Fruit fly (Drosophila melanogaster) S2 (cell line): ENCODE measurements around the gene CG13065.

Experiments
- CG8478 ChIP-seq: fragments of >200 bp; optimal IDR thresholded peaks from 2 replicates; lab custom pipeline; 2018
- CTCF ChIP-seq, 2 experiments: fragments of >200 bp; optimal IDR thresholded peaks; 2 replicates each; lab custom pipeline; 2018

Gene CG13065

dm6 chr3L:16269092-16269491 is 8.1 kb upstream of the CG13065 start, which contains the start of gene CG13068:
Gene CG13068, plus strand, starts transcription at chr3L:16269392.
- TF ChIP-seq CTCF (optimal IDR thresholded peaks at IDR 0.05; lab: Kevin White, UChicago): no peak
- TF ChIP-seq CG8478 (lab: Kevin White, UChicago): no peak

dm6 chr3L:16270802-16271332 is 6.4 kb upstream of the CG13065 start, which contains the start of the genes CG34248 and CG13067:
Gene CG34248, minus strand, starts transcription at chr3L:16270902.
Gene CG13067, plus strand, starts transcription at chr3L:16271282.
- no peak for TF ChIP-seq CTCF (optimal IDR thresholded peaks at IDR 0.05; lab: Kevin White, UChicago)
- no peak for TF ChIP-seq CG8478 (lab: Kevin White, UChicago)

DNA sequence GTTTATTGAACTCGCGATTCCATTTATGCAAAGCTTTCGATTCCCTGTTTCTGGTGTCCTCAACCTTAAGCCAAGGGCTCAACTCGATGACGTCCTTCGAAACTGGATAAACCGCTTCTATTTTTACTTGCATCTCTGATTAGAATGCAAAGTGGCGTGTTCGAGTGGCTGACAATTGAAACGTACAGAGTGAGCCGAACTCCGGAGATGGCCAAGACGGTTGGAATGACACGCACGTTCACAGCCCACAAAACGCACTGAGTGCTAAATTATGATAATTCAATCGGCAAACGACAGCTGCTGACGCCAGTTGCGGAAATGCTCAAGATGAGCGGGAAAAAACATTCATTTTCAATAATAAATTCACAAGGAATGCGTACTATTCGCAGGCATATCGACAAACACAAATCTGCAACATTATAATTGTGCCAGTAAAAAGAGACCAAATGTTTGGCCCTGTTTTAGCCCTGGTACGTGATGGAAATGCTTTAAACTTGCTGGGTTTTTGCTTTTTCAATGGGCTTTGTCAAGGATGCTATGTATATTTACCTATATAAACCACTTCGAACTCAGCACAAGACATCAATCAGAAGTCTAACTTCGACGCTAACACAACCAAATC is 4.8 kb upstream of the CG13065 start, which contains the start of gene CG13066:
Gene CG13066 (plus strand): TSS at position 572 of the 622 bp plus-strand sequence.
- TF ChIP-seq CTCF (optimal IDR thresholded peaks at IDR 0.05; lab: Kevin White, UChicago) (no peak), CG8478 (lab: Kevin White, UChicago) (no peak)

DNA sequence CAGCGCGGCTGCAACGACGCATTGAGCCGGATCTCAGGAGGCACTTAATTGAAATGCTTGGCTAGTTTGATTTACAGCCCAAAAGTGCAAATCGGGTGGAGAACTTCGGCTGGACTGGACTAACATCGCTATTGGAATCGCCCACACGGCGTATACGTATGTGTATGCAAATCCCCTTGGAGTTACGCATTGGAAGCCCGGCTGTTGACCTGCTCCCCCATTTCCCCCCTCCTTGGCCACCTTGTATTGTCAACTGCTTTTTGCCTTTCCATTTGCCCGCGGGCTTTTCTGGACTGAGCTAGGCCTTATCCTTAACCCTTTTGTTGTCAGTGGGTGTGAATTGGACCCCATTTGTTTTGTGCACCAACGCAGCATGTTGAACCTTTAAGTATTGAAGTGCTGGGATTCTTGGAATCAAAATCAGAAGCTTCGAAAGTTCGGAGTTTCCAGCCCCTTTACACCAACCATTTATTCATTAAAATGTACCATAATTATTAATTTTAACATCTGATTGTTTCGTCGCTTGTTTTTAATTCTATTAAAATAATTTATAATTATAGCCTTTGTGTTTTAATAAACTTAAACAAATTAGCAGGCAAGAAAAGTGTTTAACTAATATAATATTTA is 1.7 kb upstream of the CG13065 start:
- TF ChIP-seq CG8478 (lab: Kevin White, UChicago): no peak
- TF ChIP-seq CTCF (optimal IDR thresholded peaks at IDR 0.05; lab: Kevin White, UChicago): no peak

DNA sequence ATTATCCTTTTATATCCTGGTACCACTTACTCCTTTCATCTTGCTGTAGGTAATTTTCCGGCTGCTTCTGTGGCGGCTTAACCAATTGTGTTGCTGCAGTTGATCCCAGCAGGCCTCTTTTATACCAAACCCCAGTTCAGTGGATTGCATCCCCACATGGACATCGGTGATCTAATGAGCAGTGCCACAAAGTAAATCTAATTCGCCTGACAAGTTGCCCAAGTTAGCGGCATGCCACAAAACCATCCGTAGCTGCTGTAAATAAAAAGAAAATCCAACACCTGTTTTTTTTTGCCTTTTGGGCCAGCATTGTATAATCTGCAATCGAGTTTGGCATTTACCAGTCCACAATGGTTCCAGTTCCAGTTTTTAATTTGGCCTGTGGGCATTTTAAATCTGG is 1.9 kb downstream of the CG13065 start, which contains the start of gene CG13050:
Gene CG13050 (minus strand): TSS at position 101 of the 400 bp plus-strand sequence.
- TF ChIP-seq CG8478 (lab: Kevin White, UChicago) (no peak), CTCF (optimal IDR thresholded peaks at IDR 0.05; lab: Kevin White, UChicago) (no peak)

- no peak for TF ChIP-seq CG8478 (lab: Kevin White, UChicago)
- TF ChIP-seq CTCF (optimal IDR thresholded peaks at IDR 0.05; lab: Kevin White, UChicago): no peak
These were observed 2.8 kb downstream of the CG13065 start, which contains the start of gene CG13064 for dm6 chr3L:16279987-16280454. Gene CG13064, plus strand, starts transcription at chr3L:16280404.

DNA sequence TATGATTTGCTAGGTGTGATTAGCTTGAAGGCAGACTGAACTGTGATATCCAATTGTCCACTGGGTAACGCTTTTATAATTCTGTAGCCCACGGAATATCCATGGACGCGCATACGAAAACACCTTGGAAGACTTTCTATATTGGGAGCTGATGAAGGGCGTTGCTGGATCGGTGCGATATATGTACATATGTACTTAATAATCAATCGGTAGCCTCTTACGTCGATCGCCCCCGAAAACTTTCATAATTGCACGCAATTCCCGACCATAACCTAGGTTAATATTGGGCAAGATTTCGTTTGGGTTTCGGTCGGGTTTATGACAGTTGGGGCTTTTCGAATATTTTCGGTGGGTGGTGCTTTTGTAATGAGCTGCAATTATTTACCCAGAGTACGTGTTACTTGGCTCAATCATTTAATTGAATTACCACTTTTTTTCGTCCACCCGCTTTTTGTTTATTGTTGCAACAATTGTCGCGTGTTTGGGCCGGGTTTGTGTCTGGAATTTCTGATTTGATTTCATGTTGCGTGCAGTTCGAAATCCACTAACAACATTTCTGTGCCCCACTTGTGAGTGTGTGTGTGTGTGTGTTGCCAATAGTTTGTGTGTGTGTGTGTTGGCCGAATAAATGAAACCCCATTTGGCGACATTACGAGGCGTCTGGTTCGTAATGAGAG is 4.8 kb downstream of the CG13065 start, which contains the start of gene CG13049:
Gene CG13049 (minus strand): TSS at position 51 of the 677 bp plus-strand sequence.
- TF ChIP-seq CG8478 (lab: Kevin White, UChicago): no peak
- TF ChIP-seq CTCF (optimal IDR thresholded peaks at IDR 0.05; lab: Kevin White, UChicago): no peak

DNA sequence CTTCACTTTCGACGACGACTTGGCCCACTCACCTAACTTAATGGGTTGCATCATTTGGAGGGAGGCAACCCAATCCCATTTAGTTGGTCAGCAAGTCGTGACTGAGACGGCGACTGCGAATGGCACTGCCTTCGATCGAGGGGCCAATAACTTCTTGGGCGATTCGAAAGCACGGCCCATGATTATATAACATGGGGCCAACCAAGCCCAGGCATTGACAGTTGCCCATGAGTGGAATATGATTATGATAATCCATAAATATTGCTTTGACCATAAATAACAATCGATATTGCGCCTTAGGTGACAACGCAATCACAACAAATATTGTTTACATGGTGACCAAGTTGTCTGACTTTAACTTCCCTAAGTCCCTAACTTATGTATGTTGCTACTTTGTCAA is 6.6 kb downstream of the CG13065 start, which contains the start of gene CG13048:
Gene CG13048 (minus strand): TSS at position 101 of the 400 bp plus-strand sequence.
- TF ChIP-seq CG8478 (lab: Kevin White, UChicago): no peak
- TF ChIP-seq CTCF (optimal IDR thresholded peaks at IDR 0.05; lab: Kevin White, UChicago): no peak

dm6 chr3L:16285346-16285911 is 8.2 kb downstream of the CG13065 start, which contains the start of gene CG13047:
Gene CG13047, minus strand, starts transcription at chr3L:16285396.
- TF ChIP-seq CG8478 (lab: Kevin White, UChicago): no peak
- TF ChIP-seq CTCF (optimal IDR thresholded peaks at IDR 0.05; lab: Kevin White, UChicago): no peak

DNA sequence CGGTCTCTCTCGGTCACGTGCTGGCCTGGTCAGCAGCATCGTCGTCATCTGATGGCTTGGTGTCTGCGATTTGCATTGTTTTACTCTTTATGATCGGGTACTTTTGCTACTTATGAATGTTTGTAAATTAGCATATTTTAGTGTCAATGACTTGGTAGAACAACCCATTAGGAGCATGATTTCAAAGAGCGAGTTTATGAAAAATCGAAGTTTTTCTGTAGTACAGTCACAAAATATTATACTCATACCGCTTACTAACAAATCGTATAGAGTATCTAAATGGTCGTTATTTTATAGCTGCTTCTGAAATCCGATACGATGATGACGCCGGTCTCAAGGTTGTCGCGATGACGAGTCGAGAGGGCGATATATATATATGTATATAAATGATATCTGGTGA is 9.0 kb downstream of the CG13065 start:
- TF ChIP-seq CTCF (optimal IDR thresholded peaks at IDR 0.05; lab: Kevin White, UChicago) (no peak), CG8478 (lab: Kevin White, UChicago) (no peak)

- TF ChIP-seq CTCF (optimal IDR thresholded peaks at IDR 0.05; lab: Kevin White, UChicago): no peak
- TF ChIP-seq CG8478 (lab: Kevin White, UChicago): no peak
These were observed 11.1 kb downstream of the CG13065 start, which contains the start of gene CG13046 for dm6 chr3L:16288322-16288721. Gene CG13046, minus strand, starts transcription at chr3L:16288422.

DNA sequence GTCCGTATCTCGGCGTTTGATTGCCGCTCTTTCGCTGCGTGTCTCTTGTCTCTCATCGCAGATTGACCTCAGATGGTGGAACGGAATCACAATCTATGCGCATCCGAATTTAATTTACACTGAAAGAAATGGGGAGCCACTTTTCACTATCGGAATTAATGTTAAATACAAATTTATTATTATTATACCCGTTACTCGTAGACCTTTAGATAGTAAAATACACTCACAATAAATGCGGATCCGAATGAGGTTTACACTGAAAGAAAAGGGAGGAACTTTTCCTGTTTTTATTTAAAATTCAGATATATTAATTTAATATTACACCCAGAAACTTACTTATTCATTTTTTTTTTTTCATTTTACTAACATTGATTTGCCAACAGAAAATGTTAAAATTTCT is 11.8 kb downstream of the CG13065 start:
- TF ChIP-seq CG8478 (lab: Kevin White, UChicago): no peak

DNA sequence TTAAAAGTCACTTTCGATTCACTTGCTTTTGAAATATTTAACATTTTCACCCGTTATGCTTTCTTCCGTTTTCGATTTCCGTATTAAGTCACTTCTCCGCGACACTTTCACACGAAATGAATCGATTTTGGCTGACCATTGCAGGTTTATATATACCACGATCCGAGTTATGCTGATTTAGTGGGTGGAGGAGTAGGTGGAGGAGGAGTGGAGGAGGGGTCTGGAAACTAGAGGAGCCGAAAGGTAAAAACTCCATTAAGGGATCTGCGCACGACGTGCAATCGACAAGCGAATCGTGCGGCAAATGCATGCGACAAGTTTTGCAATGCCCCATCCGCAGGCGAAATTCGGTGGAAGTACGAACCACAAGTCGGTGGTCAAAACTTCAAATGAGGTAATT is 13.6 kb downstream of the CG13065 start, which contains the start of gene CG13045:
Gene CG13045 (minus strand): TSS at position 101 of the 400 bp plus-strand sequence.
- TF ChIP-seq CG8478 (lab: Kevin White, UChicago) (no peak), CTCF (optimal IDR thresholded peaks at IDR 0.05; lab: Kevin White, UChicago) (no peak)

dm6 chr3L:16291678-16292077 is 14.4 kb downstream of the CG13065 start:
- no peak for TF ChIP-seq CG8478 (lab: Kevin White, UChicago)
- no peak for TF ChIP-seq CTCF (optimal IDR thresholded peaks at IDR 0.05; lab: Kevin White, UChicago)
